Worm (Caenorhabditis elegans) whole organism, L2 larva: ENCODE measurements around the gene wdr-83.

Source experiments
- C34F6.9 ChIP-seq: fragments of 150-350 bp; optimal IDR thresholded peaks from 2 replicates; lab custom pipeline; 2014; ENCODE audit warnings: missing biosample characterization, missing genetic modification characterization
- F13H6.1 ChIP-seq: sonication (generic microtip); optimal IDR thresholded peaks from 2 replicates; lab custom pipeline; 2016; ENCODE audit warnings: missing genetic modification characterization, missing compliant biosample characterization
- R02D3.7 ChIP-seq: fragments of 150-350 bp; optimal IDR thresholded peaks from 2 replicates; lab custom pipeline; 2014; ENCODE audit warnings: missing biosample characterization, missing genetic modification characterization
- alr-1 ChIP-seq: fragments of 150-350 bp; optimal IDR thresholded peaks from 2 replicates; lab custom pipeline; 2014; ENCODE audit warnings: missing biosample characterization, missing genetic modification characterization
- ama-1 ChIP-seq: fragments of 150-350 bp; optimal IDR thresholded peaks from 2 replicates; lab custom pipeline; 2018; ENCODE audit warnings: inconsistent platforms
- ceh-82 ChIP-seq: fragments of 150-350 bp; optimal IDR thresholded peaks from 2 replicates; lab custom pipeline; 2014; ENCODE audit warnings: missing biosample characterization, missing genetic modification characterization
- fos-1 ChIP-seq: fragments of 150-350 bp; optimal IDR thresholded peaks from 2 replicates; lab custom pipeline; 2014; ENCODE audit warnings: missing biosample characterization, missing genetic modification characterization
- nhr-11 ChIP-seq: fragments of 150-350 bp; optimal IDR thresholded peaks from 2 replicates; lab custom pipeline; 2014; ENCODE audit warnings: missing biosample characterization, missing genetic modification characterization
- nhr-12 ChIP-seq: fragments of 150-350 bp; optimal IDR thresholded peaks from 2 replicates; lab custom pipeline; 2014; ENCODE audit warnings: missing biosample characterization, missing genetic modification characterization
- nhr-129 ChIP-seq: fragments of 150-350 bp; optimal IDR thresholded peaks from 2 replicates; lab custom pipeline; 2014; ENCODE audit warnings: missing biosample characterization, missing genetic modification characterization
- nhr-21 ChIP-seq: fragments of 150-350 bp; optimal IDR thresholded peaks from 2 replicates; lab custom pipeline; 2014; ENCODE audit warnings: missing biosample characterization, missing genetic modification characterization
- nhr-237 ChIP-seq: fragments of 150-350 bp; optimal IDR thresholded peaks from 2 replicates; lab custom pipeline; 2014; ENCODE audit warnings: missing biosample characterization, missing genetic modification characterization
- skn-1 ChIP-seq: sonication (generic microtip); optimal IDR thresholded peaks from 2 replicates; lab custom pipeline; 2017; ENCODE audit warnings: missing biosample characterization, missing genetic modification characterization
- unc-39 ChIP-seq: fragments of 150-350 bp; optimal IDR thresholded peaks from 2 replicates; lab custom pipeline; 2014; ENCODE audit warnings: missing biosample characterization, missing genetic modification characterization

DNA sequence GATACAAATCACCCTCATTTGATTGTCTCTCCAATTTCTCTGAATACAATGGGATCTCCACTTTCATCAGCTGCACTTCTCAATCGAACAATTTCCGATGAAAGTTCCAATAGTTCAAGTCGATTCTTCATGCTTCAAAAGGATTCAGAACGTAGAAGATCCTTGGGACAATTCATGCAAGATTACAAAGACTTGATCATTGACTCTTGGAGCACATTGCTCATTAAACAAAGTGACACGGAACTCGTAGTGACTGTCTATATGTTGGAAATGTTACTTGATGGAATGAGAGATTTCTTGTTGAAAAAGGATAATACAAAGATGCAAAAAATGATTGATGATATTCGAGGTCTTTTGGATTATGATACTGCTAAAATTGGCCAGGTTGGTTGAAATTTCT lies 3.6 kb downstream of the wdr-83 start:
- TF ChIP-seq alr-1 (tag; lab: Kevin White, UChicago) (no peak), nhr-11 (tag; lab: Kevin White, UChicago) (no peak), nhr-12 (no peak), C34F6.9 (tag; lab: Kevin White, UChicago) (no peak), unc-39 (no peak), fos-1 (tag; lab: Kevin White, UChicago) (no peak), R02D3.7 (tag; lab: Kevin White, UChicago) (no peak), ceh-82 (tag; lab: Kevin White, UChicago) (no peak), nhr-21 (no peak), skn-1 (no peak), ama-1 (lab: Kevin White, UChicago) (no peak), nhr-237 (tag; lab: Kevin White, UChicago) (no peak), F13H6.1 (tag; lab: Kevin White, UChicago) (no peak), nhr-129 (tag; lab: Kevin White, UChicago) (no peak)
